Fruit fly (Drosophila melanogaster) whole organism, prepupa: Measurements from ENCODE around the gene CG4452.

Experiments
- Blimp-1 ChIP-seq: fragments of 200-800 bp; sonication (Bioruptor generic); optimal IDR thresholded peaks from 3 replicates; lab custom pipeline; 2017; ENCODE audit warnings: missing biosample characterization, missing genetic modification characterization, mild to moderate bottlenecking, moderate library complexity, missing genetic modification reagents
- CG10631 ChIP-seq: fragments of 200-800 bp; sonication (Bioruptor generic); optimal IDR thresholded peaks from 2 replicates; lab custom pipeline; 2016; ENCODE audit warnings: missing biosample characterization, missing genetic modification characterization
- CG10669 ChIP-seq: fragments of 200-800 bp; sonication (Bioruptor generic); optimal IDR thresholded peaks from 3 replicates; lab custom pipeline; 2018; ENCODE audit warnings: missing biosample characterization, mild to moderate bottlenecking, missing genetic modification characterization, moderate library complexity
- CG11294 ChIP-seq: fragments of 200-800 bp; sonication (Bioruptor generic); IDR thresholded peaks from 2 replicates; pipeline ENCODE4 v1.3.6; 2022; ENCODE audit warnings: missing biosample characterization, missing genetic modification characterization
- CG11762 ChIP-seq: fragments of 200-800 bp; sonication (Bioruptor generic); optimal IDR thresholded peaks from 3 replicates; lab custom pipeline; 2016; ENCODE audit warnings: missing biosample characterization, missing genetic modification characterization; ENCODE audit not compliant: insufficient read depth
- CG11902 ChIP-seq: fragments of 200-800 bp; sonication (Bioruptor generic); optimal IDR thresholded peaks from 3 replicates; lab custom pipeline; 2016; ENCODE audit warnings: missing biosample characterization, missing genetic modification characterization
- CG15336 ChIP-seq: fragments of 200-800 bp; sonication (Bioruptor generic); IDR thresholded peaks from 2 replicates; pipeline ENCODE4 v1.3.6; 2022; ENCODE audit warnings: missing biosample characterization, missing genetic modification characterization
- CG1621 ChIP-seq: fragments of 200-800 bp; sonication (Bioruptor generic); optimal IDR thresholded peaks from 3 replicates; lab custom pipeline; 2018; ENCODE audit warnings: missing biosample characterization, mild to moderate bottlenecking, missing genetic modification characterization
- CG16779 ChIP-seq: fragments of 200-800 bp; sonication (Bioruptor generic); optimal IDR thresholded peaks from 3 replicates; lab custom pipeline; 2017; ENCODE audit warnings: missing biosample characterization, mild to moderate bottlenecking, missing genetic modification characterization
- CG3032 ChIP-seq: fragments of 200-800 bp; optimal IDR thresholded peaks from 2 replicates; lab custom pipeline; 2019; ENCODE audit warnings: missing biosample characterization, mild to moderate bottlenecking, missing genetic modification characterization, moderate library complexity
- CG31627 ChIP-seq: fragments of 200-800 bp; sonication (Bioruptor generic); optimal IDR thresholded peaks from 3 replicates; lab custom pipeline; 2016; ENCODE audit warnings: missing biosample characterization, missing genetic modification characterization
- CG32006 ChIP-seq: fragments of 200-800 bp; sonication (Bioruptor generic); optimal IDR thresholded peaks from 3 replicates; lab custom pipeline; 2017; ENCODE audit warnings: missing biosample characterization, mild to moderate bottlenecking, missing genetic modification characterization
- CG34406 ChIP-seq: fragments of 200-800 bp; sonication (Bioruptor generic); optimal IDR thresholded peaks from 3 replicates; lab custom pipeline; 2016; ENCODE audit warnings: missing biosample characterization, missing genetic modification characterization
- CG3919 ChIP-seq: fragments of 200-800 bp; sonication (Bioruptor generic); optimal IDR thresholded peaks from 3 replicates; lab custom pipeline; 2016; ENCODE audit warnings: missing biosample characterization, missing genetic modification characterization
- CG4318 ChIP-seq: fragments of 200-800 bp; sonication (Bioruptor generic); optimal IDR thresholded peaks from 3 replicates; lab custom pipeline; 2017; ENCODE audit warnings: missing biosample characterization, mild to moderate bottlenecking, missing genetic modification characterization
- CG6163 ChIP-seq: fragments of 200-800 bp; sonication (Bioruptor generic); IDR thresholded peaks from 3 replicates; pipeline ENCODE4 v1.3.6; 2022; ENCODE audit warnings: missing biosample characterization, missing genetic modification characterization
- CG6276 ChIP-seq: fragments of 200-800 bp; sonication (Bioruptor generic); optimal IDR thresholded peaks from 2 replicates; lab custom pipeline; 2017; ENCODE audit warnings: missing biosample characterization, mild to moderate bottlenecking, missing genetic modification characterization
- CG6792 ChIP-seq: fragments of 200-800 bp; sonication (Bioruptor generic); optimal IDR thresholded peaks from 3 replicates; lab custom pipeline; 2016; ENCODE audit warnings: missing biosample characterization, missing genetic modification characterization
- CG6808 ChIP-seq: fragments of 200-800 bp; sonication (Bioruptor generic); optimal IDR thresholded peaks from 3 replicates; lab custom pipeline; 2017; ENCODE audit warnings: missing biosample characterization, missing genetic modification characterization, mild to moderate bottlenecking, moderate library complexity, missing genetic modification reagents
- CG7368 ChIP-seq: fragments of 200-800 bp; sonication (Bioruptor generic); optimal IDR thresholded peaks from 3 replicates; lab custom pipeline; 2016; ENCODE audit warnings: missing biosample characterization, missing genetic modification characterization
- CG8119 ChIP-seq: fragments of 200-800 bp; sonication (Bioruptor generic); IDR thresholded peaks from 3 replicates; pipeline ENCODE4 v1.3.6; 2022; ENCODE audit warnings: missing biosample characterization, missing genetic modification characterization
- CG8632 ChIP-seq: fragments of 200-800 bp; sonication (Bioruptor generic); optimal IDR thresholded peaks from 3 replicates; lab custom pipeline; 2016; ENCODE audit warnings: missing biosample characterization, missing genetic modification characterization
- CG9139 ChIP-seq: fragments of 200-800 bp; sonication (Bioruptor generic); optimal IDR thresholded peaks from 3 replicates; lab custom pipeline; 2017; ENCODE audit warnings: missing biosample characterization, mild to moderate bottlenecking, missing genetic modification characterization
- Eip75B ChIP-seq: fragments of 200-800 bp; sonication (Bioruptor generic); optimal IDR thresholded peaks from 3 replicates; lab custom pipeline; 2016; ENCODE audit warnings: missing biosample characterization, missing genetic modification characterization
- Eip78C ChIP-seq: fragments of 200-800 bp; sonication (Bioruptor generic); peaks from one replicate; lab custom pipeline; 2016; ENCODE audit warnings: missing biosample characterization, missing genetic modification characterization
- Eip93F ChIP-seq: fragments of 200-800 bp; sonication (Bioruptor generic); optimal IDR thresholded peaks from 2 replicates; lab custom pipeline; 2016; ENCODE audit warnings: missing biosample characterization, mild to moderate bottlenecking, missing genetic modification characterization
- Gug ChIP-seq: fragments of 200-800 bp; sonication (Bioruptor generic); IDR thresholded peaks from 2 replicates; pipeline ENCODE4 v1.3.6; 2022; ENCODE audit warnings: missing biosample characterization, missing genetic modification characterization
- Hr4 ChIP-seq: fragments of 200-800 bp; sonication (Bioruptor generic); optimal IDR thresholded peaks from 3 replicates; lab custom pipeline; 2016; ENCODE audit warnings: missing biosample characterization, missing genetic modification characterization
- Lpt ChIP-seq: fragments of 200-800 bp; sonication (Bioruptor generic); optimal IDR thresholded peaks from 3 replicates; lab custom pipeline; 2016; ENCODE audit warnings: missing biosample characterization, missing genetic modification characterization
- Met ChIP-seq: fragments of 200-800 bp; sonication (Bioruptor generic); optimal IDR thresholded peaks from 3 replicates; lab custom pipeline; 2016; ENCODE audit warnings: missing biosample characterization, missing genetic modification characterization
- OdsH ChIP-seq: fragments of 200-800 bp; sonication (Bioruptor generic); optimal IDR thresholded peaks from 3 replicates; lab custom pipeline; 2016; ENCODE audit warnings: missing biosample characterization, missing genetic modification characterization
- Smox ChIP-seq: fragments of 200-800 bp; sonication (Bioruptor generic); optimal IDR thresholded peaks from 3 replicates; lab custom pipeline; 2016; ENCODE audit warnings: missing biosample characterization, missing genetic modification characterization
- Sox15 ChIP-seq: fragments of 200-800 bp; sonication (Bioruptor generic); optimal IDR thresholded peaks from 3 replicates; lab custom pipeline; 2016; ENCODE audit warnings: missing biosample characterization, missing genetic modification characterization
- acj6 ChIP-seq: fragments of 200-800 bp; sonication (Bioruptor generic); optimal IDR thresholded peaks from 3 replicates; lab custom pipeline; 2016; ENCODE audit warnings: missing biosample characterization, missing genetic modification characterization
- cyc ChIP-seq: fragments of 200-800 bp; sonication (Bioruptor generic); optimal IDR thresholded peaks from 3 replicates; lab custom pipeline; 2016; ENCODE audit warnings: missing biosample characterization, missing genetic modification characterization
- dac ChIP-seq: fragments of 200-800 bp; sonication (Bioruptor generic); optimal IDR thresholded peaks from 2 replicates; lab custom pipeline; 2017; ENCODE audit warnings: missing biosample characterization, mild to moderate bottlenecking, missing genetic modification characterization
- dsx ChIP-seq: fragments of 200-800 bp; optimal IDR thresholded peaks from 3 replicates; lab custom pipeline; 2019; ENCODE audit warnings: missing biosample characterization, mild to moderate bottlenecking, missing genetic modification characterization, moderate library complexity; ENCODE audit not compliant: poor library complexity, severe bottlenecking
- fd85E ChIP-seq: fragments of 200-800 bp; sonication (Bioruptor generic); optimal IDR thresholded peaks from 3 replicates; lab custom pipeline; 2016; ENCODE audit warnings: missing biosample characterization, missing genetic modification characterization
- fkh ChIP-seq: fragments of 200-800 bp; sonication (Bioruptor generic); optimal IDR thresholded peaks from 3 replicates; lab custom pipeline; 2017; ENCODE audit warnings: missing biosample characterization, mild to moderate bottlenecking, missing genetic modification characterization, moderate library complexity
- lz ChIP-seq: fragments of 200-800 bp; sonication (Bioruptor generic); optimal IDR thresholded peaks from 3 replicates; lab custom pipeline; 2016; ENCODE audit warnings: missing biosample characterization, missing genetic modification characterization
- net ChIP-seq: fragments of 200-800 bp; sonication (Bioruptor generic); optimal IDR thresholded peaks from 3 replicates; lab custom pipeline; 2016; ENCODE audit warnings: missing biosample characterization, missing genetic modification characterization
- pdm3 ChIP-seq: fragments of 200-800 bp; sonication (Bioruptor generic); optimal IDR thresholded peaks from 3 replicates; lab custom pipeline; 2016; ENCODE audit warnings: missing biosample characterization, missing genetic modification characterization
- salr ChIP-seq, 2 experiments: fragments of 200-800 bp; sonication (Bioruptor generic); optimal IDR thresholded peaks; 3 replicates each; lab custom pipeline; 2016 to 2018; ENCODE audit warnings: missing biosample characterization in 2 of 2, missing genetic modification characterization in 2 of 2, mild to moderate bottlenecking in 1 of 2
- spab ChIP-seq: fragments of 200-800 bp; sonication (Bioruptor generic); optimal IDR thresholded peaks from 2 replicates; lab custom pipeline; 2017; ENCODE audit warnings: missing biosample characterization, mild to moderate bottlenecking, missing genetic modification characterization, missing genetic modification reagents
- ss ChIP-seq, 2 experiments: fragments of 200-800 bp; sonication (Bioruptor generic); optimal IDR thresholded peaks; 2 replicates in 1 of 2; 3 replicates in 1 of 2; lab custom pipeline; 2017 to 2018; ENCODE audit warnings: mild to moderate bottlenecking in 2 of 2, missing biosample characterization in 2 of 2, missing genetic modification characterization in 2 of 2, moderate library complexity in 1 of 2
- svp ChIP-seq: fragments of 200-800 bp; sonication (Bioruptor generic); peaks from one replicate; lab custom pipeline; 2016; ENCODE audit warnings: missing biosample characterization, missing genetic modification characterization
- topi ChIP-seq: fragments of 200-800 bp; sonication (Bioruptor generic); optimal IDR thresholded peaks from 3 replicates; lab custom pipeline; 2016; ENCODE audit warnings: missing biosample characterization, missing genetic modification characterization
- vri ChIP-seq: fragments of 200-800 bp; sonication (Bioruptor generic); optimal IDR thresholded peaks from 3 replicates; lab custom pipeline; 2016; ENCODE audit warnings: missing biosample characterization, mild to moderate bottlenecking, missing genetic modification characterization

CG4452 gene

dm6 chr3L:9335711-9336110, 31.5 kb upstream of the CG4452 start (continued):
- TF ChIP-seq CG8119 (GFP tag; lab: Robert Waterston, UW) (peak; percentile 38; the same call in 1 of the 3 replicates), CG9139 (GFP tag; lab: Kevin White, UChicago) (peak; percentile 42), vri (peak; percentile 21), Gug (GFP tag; lab: Robert Waterston, UW) (peak; percentile 50; the same call in 1 of the 2 replicates), CG6276 (GFP tag; lab: Kevin White, UChicago) (peak; percentile 28), Eip78C (GFP tag; lab: Kevin White, UChicago) (no peak), CG3919 (GFP tag; lab: Kevin White, UChicago) (peak; percentile 32), dac (GFP tag; lab: Kevin White, UChicago) (no peak), CG31627 (GFP tag; lab: Kevin White, UChicago) (no peak)
- TF ChIP-seq, all 60 proteins: peak for 20

- peak; percentile 26 for TF ChIP-seq Lpt (GFP tag; lab: Kevin White, UChicago)
- TF ChIP-seq ss (GFP tag; optimal IDR thresholded peaks at IDR 0.05; lab: Kevin White, UChicago) = peak in 1 of 2 experiments; percentile 42
- no peak for TF ChIP-seq acj6 (GFP tag; lab: Kevin White, UChicago)
- no peak for TF ChIP-seq CG6808
- TF ChIP-seq CG4318 = no peak
- no peak for TF ChIP-seq CG31627 (GFP tag; lab: Kevin White, UChicago)
- TF ChIP-seq topi (GFP tag; lab: Kevin White, UChicago) = no peak
- TF ChIP-seq CG9139 (GFP tag; lab: Kevin White, UChicago) = peak; percentile 38
- no peak for TF ChIP-seq vri
- TF ChIP-seq CG3919 (GFP tag; lab: Kevin White, UChicago) = no peak
- no peak for TF ChIP-seq CG1621
- no peak for TF ChIP-seq CG10669 (GFP tag; lab: Kevin White, UChicago)
- TF ChIP-seq Smox = no peak
- TF ChIP-seq CG11294 = no peak
- no peak for TF ChIP-seq CG6792 (GFP tag; lab: Kevin White, UChicago)
- TF ChIP-seq fkh = peak; percentile 10
- TF ChIP-seq CG8632 (GFP tag; lab: Kevin White, UChicago) = no peak
- TF ChIP-seq CG3032 (tag; lab: Kevin White, UChicago) = no peak
- no peak for TF ChIP-seq CG34406 (GFP tag; lab: Kevin White, UChicago)
- TF ChIP-seq salr (GFP tag; optimal IDR thresholded peaks at IDR 0.05; lab: Kevin White, UChicago) = no peak
- TF ChIP-seq CG8119 (GFP tag; lab: Robert Waterston, UW) = no peak
- no peak for TF ChIP-seq CG32006 (GFP tag; lab: Kevin White, UChicago)
- no peak for TF ChIP-seq OdsH (GFP tag; lab: Kevin White, UChicago)
- no peak for TF ChIP-seq CG11762 (GFP tag; lab: Kevin White, UChicago)
- peak; percentile 16 for TF ChIP-seq CG16779 (tag; lab: Kevin White, UChicago)
- no peak for TF ChIP-seq CG6276 (GFP tag; lab: Kevin White, UChicago)
- TF ChIP-seq spab (GFP tag; lab: Kevin White, UChicago) = no peak
- no peak for TF ChIP-seq lz (GFP tag; lab: Kevin White, UChicago)
- 0 out of 2 replicates have a peak, but pooled peaks have one; percentile 20 for TF ChIP-seq CG15336 (GFP tag; lab: Robert Waterston, UW)
- 0 out of 3 replicates have a peak, but pooled peaks have one; percentile 37 for TF ChIP-seq CG6163 (GFP tag; lab: Robert Waterston, UW)
- TF ChIP-seq CG7368 (GFP tag; lab: Kevin White, UChicago) = no peak
- TF ChIP-seq CG10631 (GFP tag; lab: Kevin White, UChicago) = no peak
- TF ChIP-seq Eip78C (GFP tag; lab: Kevin White, UChicago) = no peak
- TF ChIP-seq cyc (GFP tag; lab: Kevin White, UChicago) = no peak
- TF ChIP-seq svp (GFP tag; lab: Kevin White, UChicago) = peak; percentile 72
- TF ChIP-seq net (GFP tag; lab: Kevin White, UChicago) = no peak
- no peak for TF ChIP-seq Gug (GFP tag; lab: Robert Waterston, UW)
- TF ChIP-seq Eip75B (GFP tag; lab: Kevin White, UChicago) = no peak
- no peak for TF ChIP-seq Sox15 (GFP tag; lab: Kevin White, UChicago)
- TF ChIP-seq Met (GFP tag; lab: Kevin White, UChicago) = no peak
- no peak for TF ChIP-seq Hr4 (GFP tag; lab: Kevin White, UChicago)
- TF ChIP-seq dsx (GFP tag; lab: Kevin White, UChicago) = peak; percentile 6
- no peak for TF ChIP-seq fd85E (GFP tag; lab: Kevin White, UChicago)
- no peak for TF ChIP-seq pdm3 (GFP tag; lab: Kevin White, UChicago)
- TF ChIP-seq Eip93F = no peak
- no peak for TF ChIP-seq CG11902
- TF ChIP-seq Blimp-1 (GFP tag; lab: Kevin White, UChicago) = no peak
Measured at dm6 chr3L:9337942-9338468, 29.2 kb upstream of the CG4452 start.
